Worm (Caenorhabditis elegans) whole organism, L4 larva: ENCODE data around the gene ceh-93.

Experiments
- F26F4.8 ChIP-seq: fragments of 200-800 bp; sonication (Bioruptor generic); conservative IDR thresholded peaks from 2 replicates; pipeline ENCODE4 v1.3.6; 2022; ENCODE audit warnings: missing genetic modification characterization, missing compliant biosample characterization
- R02D3.7 ChIP-seq: fragments of 150-350 bp; sonication (generic microtip); optimal IDR thresholded peaks from 3 replicates; lab custom pipeline; 2014; ENCODE audit warnings: missing biosample characterization, missing genetic modification characterization
- Y48G9A.11 ChIP-seq: fragments of 200-800 bp; sonication (Bioruptor generic); IDR thresholded peaks from 2 replicates; pipeline ENCODE4 v1.3.6; 2022; ENCODE audit warnings: missing genetic modification reagents, missing genetic modification characterization, missing compliant biosample characterization
- Y75B8A.6 ChIP-seq: fragments of 200-800 bp; sonication (Bioruptor generic); IDR thresholded peaks from 2 replicates; pipeline ENCODE4 v1.3.6; 2022; ENCODE audit warnings: missing genetic modification reagents, missing genetic modification characterization, missing compliant biosample characterization
- ZK546.5 ChIP-seq, 2 experiments: sonication (generic microtip); optimal IDR thresholded peaks; 2 replicates each; lab custom pipeline; 2017; ENCODE audit warnings: missing biosample characterization in 2 of 2, missing genetic modification characterization in 2 of 2
- aha-1 ChIP-seq: fragments of 150-350 bp; peaks from one replicate; lab custom pipeline; 2014; ENCODE audit warnings: missing biosample characterization, missing genetic modification characterization
- aly-2 ChIP-seq: sonication (generic microtip); optimal IDR thresholded peaks from 2 replicates; lab custom pipeline; 2018; ENCODE audit warnings: missing biosample characterization, missing genetic modification characterization
- attf-4 ChIP-seq: sonication (generic microtip); optimal IDR thresholded peaks from 3 replicates; lab custom pipeline; 2017; ENCODE audit warnings: missing biosample characterization, missing genetic modification characterization
- ceh-28 ChIP-seq: fragments of 150-350 bp; optimal IDR thresholded peaks from 2 replicates; lab custom pipeline; 2014; ENCODE audit warnings: missing biosample characterization, missing genetic modification reagents, missing genetic modification characterization
- ceh-82 ChIP-seq: sonication (generic microtip); optimal IDR thresholded peaks from 2 replicates; lab custom pipeline; 2017; ENCODE audit warnings: missing biosample characterization, missing genetic modification characterization
- ces-1 ChIP-seq: fragments of 150-350 bp; sonication (generic microtip); optimal IDR thresholded peaks from 4 replicates; lab custom pipeline; 2014; ENCODE audit warnings: missing biosample characterization, missing genetic modification reagents, missing genetic modification characterization
- cey-2 ChIP-seq: sonication (generic microtip); optimal IDR thresholded peaks from 3 replicates; lab custom pipeline; 2017; ENCODE audit warnings: missing genetic modification characterization, mild to moderate bottlenecking, missing compliant biosample characterization, antibody characterized with exemption, borderline replicate concordance; ENCODE audit not compliant: insufficient read depth
- dmd-6 ChIP-seq: fragments of 200-800 bp; sonication (Bioruptor generic); IDR thresholded peaks from 2 replicates; pipeline ENCODE4 v1.3.6; 2022; ENCODE audit warnings: missing genetic modification reagents, missing genetic modification characterization, missing compliant biosample characterization
- dmd-8 ChIP-seq: fragments of 200-800 bp; sonication (Bioruptor generic); IDR thresholded peaks from 2 replicates; pipeline ENCODE4 v1.3.6; 2022; ENCODE audit warnings: missing genetic modification characterization, missing compliant biosample characterization
- dpl-1 ChIP-seq: fragments of 150-350 bp; optimal IDR thresholded peaks from 2 replicates; lab custom pipeline; 2014; ENCODE audit warnings: missing biosample characterization, missing genetic modification reagents, missing genetic modification characterization
- fkh-10 ChIP-seq: fragments of 150-350 bp; optimal IDR thresholded peaks from 2 replicates; lab custom pipeline; 2014; ENCODE audit warnings: missing biosample characterization, missing genetic modification reagents, missing genetic modification characterization
- fos-1 ChIP-seq: fragments of 150-350 bp; optimal IDR thresholded peaks from 2 replicates; lab custom pipeline; 2014; ENCODE audit warnings: missing biosample characterization, missing genetic modification characterization
- hlh-30 ChIP-seq: sonication (generic microtip); optimal IDR thresholded peaks from 2 replicates; lab custom pipeline; 2017; ENCODE audit warnings: antibody characterized with exemption, mild to moderate bottlenecking, missing genetic modification characterization, missing compliant biosample characterization; ENCODE audit not compliant: insufficient read depth
- jun-1 ChIP-seq: fragments of 150-350 bp; optimal IDR thresholded peaks from 2 replicates; lab custom pipeline; 2014; ENCODE audit warnings: missing biosample characterization, missing genetic modification reagents, missing genetic modification characterization
- lim-7 ChIP-seq: fragments of 200-800 bp; sonication (Bioruptor generic); IDR thresholded peaks from 2 replicates; pipeline ENCODE4 v1.3.6; 2022; ENCODE audit warnings: missing genetic modification characterization, missing compliant biosample characterization
- lin-1 ChIP-seq: fragments of 200-800 bp; sonication (Bioruptor generic); IDR thresholded peaks from 2 replicates; pipeline ENCODE4 v1.3.6; 2022; ENCODE audit warnings: missing genetic modification reagents, missing genetic modification characterization, missing compliant biosample characterization
- lin-29 ChIP-seq: fragments of 200-800 bp; sonication (Bioruptor generic); IDR thresholded peaks from 2 replicates; pipeline ENCODE4 v1.3.6; 2022; ENCODE audit warnings: missing genetic modification reagents, missing genetic modification characterization, missing compliant biosample characterization
- lin-38 ChIP-seq: fragments of 200-800 bp; sonication (Bioruptor generic); IDR thresholded peaks from 2 replicates; pipeline ENCODE4 v1.3.6; 2022; ENCODE audit warnings: missing genetic modification reagents, missing genetic modification characterization, missing compliant biosample characterization
- lin-39 ChIP-seq: fragments of 150-350 bp; optimal IDR thresholded peaks from 2 replicates; lab custom pipeline; 2014; ENCODE audit warnings: missing biosample characterization, missing genetic modification reagents, missing genetic modification characterization
- lsy-2 ChIP-seq, 2 experiments: fragments of 150-350 bp in 1 of 2; sonication (generic microtip) in 1 of 2; optimal IDR thresholded peaks; 2 replicates each; lab custom pipeline; 2014 to 2017; ENCODE audit warnings: missing biosample characterization in 2 of 2, missing genetic modification characterization in 2 of 2
- madf-5 ChIP-seq, 2 experiments: fragments of 200-800 bp; sonication (Bioruptor generic); IDR thresholded peaks; 2 replicates each; pipeline ENCODE4 v1.3.6; 2022; ENCODE audit warnings: missing compliant biosample characterization in 2 of 2, missing genetic modification characterization in 2 of 2
- mdt-29 ChIP-seq: fragments of 200-800 bp; sonication (Bioruptor generic); IDR thresholded peaks from 2 replicates; pipeline ENCODE4 v1.3.6; 2022; ENCODE audit warnings: missing genetic modification reagents, missing genetic modification characterization, missing compliant biosample characterization
- mep-1 ChIP-seq: fragments of 150-350 bp; sonication (generic microtip); optimal IDR thresholded peaks from 3 replicates; lab custom pipeline; 2014; ENCODE audit warnings: missing biosample characterization, missing genetic modification characterization
- mes-2 ChIP-seq: sonication (generic microtip); optimal IDR thresholded peaks from 2 replicates; lab custom pipeline; 2016; ENCODE audit warnings: missing genotype, mild to moderate bottlenecking, missing genetic modification characterization, missing compliant biosample characterization; ENCODE audit not compliant: poor library complexity, severe bottlenecking
- mxl-3 ChIP-seq: fragments of 200-800 bp; sonication (Bioruptor generic); optimal IDR thresholded peaks from 2 replicates; lab custom pipeline; 2018; ENCODE audit warnings: mild to moderate bottlenecking, missing genetic modification characterization, missing compliant biosample characterization
- nhr-10 ChIP-seq: fragments of 150-350 bp; optimal IDR thresholded peaks from 2 replicates; lab custom pipeline; 2014; ENCODE audit warnings: missing biosample characterization, missing genetic modification characterization
- nhr-11 ChIP-seq: fragments of 150-350 bp; optimal IDR thresholded peaks from 2 replicates; lab custom pipeline; 2014; ENCODE audit warnings: missing biosample characterization, missing genetic modification characterization
- nhr-111 ChIP-seq: fragments of 200-800 bp; sonication (Bioruptor generic); optimal IDR thresholded peaks from 2 replicates; lab custom pipeline; 2018; ENCODE audit warnings: mild to moderate bottlenecking, missing genetic modification characterization, missing compliant biosample characterization
- nhr-25 ChIP-seq: sonication (generic microtip); optimal IDR thresholded peaks from 2 replicates; lab custom pipeline; 2017; ENCODE audit warnings: missing genetic modification characterization, mild to moderate bottlenecking, missing compliant biosample characterization, antibody characterized with exemption, moderate library complexity, borderline replicate concordance; ENCODE audit not compliant: insufficient read depth
- nhr-41 ChIP-seq: fragments of 200-800 bp; sonication (Bioruptor generic); IDR thresholded peaks from 2 replicates; pipeline ENCODE4 v1.3.6; 2022; ENCODE audit warnings: missing genetic modification reagents, missing genetic modification characterization, missing compliant biosample characterization
- nhr-42 ChIP-seq: fragments of 200-800 bp; sonication (Bioruptor generic); IDR thresholded peaks from 2 replicates; pipeline ENCODE4 v1.3.6; 2022; ENCODE audit warnings: missing genetic modification characterization, missing compliant biosample characterization
- nhr-48 ChIP-seq: sonication (generic microtip); optimal IDR thresholded peaks from 2 replicates; lab custom pipeline; 2016; ENCODE audit warnings: mild to moderate bottlenecking, missing genetic modification characterization, missing compliant biosample characterization
- nhr-6 ChIP-seq: fragments of 150-350 bp; optimal IDR thresholded peaks from 2 replicates; lab custom pipeline; 2014; ENCODE audit warnings: missing biosample characterization, missing genetic modification characterization
- rbr-2 ChIP-seq: sonication (generic microtip); optimal IDR thresholded peaks from 2 replicates; lab custom pipeline; 2016; ENCODE audit warnings: missing genotype, missing genetic modification characterization, missing compliant biosample characterization
- sdz-12 ChIP-seq: fragments of 200-800 bp; sonication (Bioruptor generic); optimal IDR thresholded peaks from 2 replicates; lab custom pipeline; 2018; ENCODE audit warnings: mild to moderate bottlenecking, missing genetic modification characterization, missing compliant biosample characterization
- snpc-1.2 ChIP-seq: fragments of 200-800 bp; sonication (Bioruptor generic); IDR thresholded peaks from 2 replicates; pipeline ENCODE4 v1.3.6; 2022; ENCODE audit warnings: missing genetic modification reagents, missing genetic modification characterization, missing compliant biosample characterization
- snpc-4 ChIP-seq: fragments of 150-350 bp; optimal IDR thresholded peaks from 2 replicates; lab custom pipeline; 2014; ENCODE audit warnings: missing biosample characterization, missing genetic modification characterization
- spr-1 ChIP-seq: sonication (generic microtip); optimal IDR thresholded peaks from 2 replicates; lab custom pipeline; 2016; ENCODE audit warnings: mild to moderate bottlenecking, missing genetic modification characterization, missing compliant biosample characterization
- tag-97 ChIP-seq: fragments of 200-800 bp; sonication (Bioruptor generic); IDR thresholded peaks from 2 replicates; pipeline ENCODE4 v1.3.6; 2022; ENCODE audit warnings: missing genetic modification characterization, missing compliant biosample characterization
- unc-130 ChIP-seq: sonication (generic microtip); optimal IDR thresholded peaks from 2 replicates; lab custom pipeline; 2016; ENCODE audit warnings: missing genetic modification reagents, missing genetic modification characterization, missing compliant biosample characterization
- unc-39 ChIP-seq: sonication (generic microtip); optimal IDR thresholded peaks from 2 replicates; lab custom pipeline; 2017; ENCODE audit warnings: missing biosample characterization, missing genetic modification characterization
- unc-62 ChIP-seq, 3 experiments: fragments of 150-350 bp in 1 of 3; sonication (generic microtip); optimal IDR thresholded peaks in 2 of 3; peaks in 1 of 3; 1 replicate in 1 of 3; 2 replicates in 2 of 3; lab custom pipeline; 2014 to 2017; ENCODE audit warnings: missing biosample characterization in 3 of 3, missing genetic modification characterization in 3 of 3, missing genetic modification reagents in 3 of 3, missing genotype in 1 of 3
- zfp-2 ChIP-seq: sonication (generic microtip); optimal IDR thresholded peaks from 2 replicates; lab custom pipeline; 2016; ENCODE audit warnings: mild to moderate bottlenecking, missing genetic modification characterization, missing compliant biosample characterization
- zip-11 ChIP-seq: fragments of 200-800 bp; sonication (Bioruptor generic); IDR thresholded peaks from 2 replicates; pipeline ENCODE4 v1.3.6; 2022; ENCODE audit warnings: missing genetic modification characterization, missing compliant biosample characterization
- zip-2 ChIP-seq: fragments of 150-350 bp; optimal IDR thresholded peaks from 2 replicates; lab custom pipeline; 2014; ENCODE audit warnings: missing biosample characterization, missing genetic modification characterization
- ztf-7 ChIP-seq: fragments of 150-350 bp; optimal IDR thresholded peaks from 2 replicates; lab custom pipeline; 2014; ENCODE audit warnings: missing biosample characterization, missing genetic modification characterization

Gene ceh-93

DNA sequence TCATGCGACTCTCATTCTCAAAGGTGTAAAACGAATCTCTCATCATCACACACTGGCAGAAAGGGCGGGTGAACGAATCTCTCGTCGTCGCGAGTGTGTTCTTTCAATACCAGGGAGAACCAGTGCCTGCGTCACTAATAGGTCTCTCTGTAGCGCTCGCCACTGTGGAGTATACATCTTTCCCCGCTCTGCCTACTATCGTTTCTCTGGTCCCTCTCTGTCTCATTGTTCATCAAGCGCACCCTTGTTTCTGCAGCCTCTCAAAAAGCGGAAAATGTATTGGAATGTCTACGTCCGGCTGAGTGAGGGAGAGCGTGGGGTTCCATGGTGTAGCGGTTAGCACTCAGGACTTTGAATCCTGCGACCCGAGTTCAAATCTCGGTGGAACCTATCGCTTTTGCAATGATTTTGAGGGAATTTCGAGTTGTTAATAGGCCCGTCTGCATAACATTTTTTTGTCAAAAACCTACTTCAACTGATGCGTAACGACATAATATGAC, 21.5 kb upstream of the ceh-93 start (continued):
- TF ChIP-seq R02D3.7 (tag; lab: Kevin White, UChicago) (no peak), lim-7 (peak; percentile 87), lin-39 (no peak), fkh-10 (GFP tag; lab: Kevin White, UChicago) (peak; percentile 72), nhr-111 (GFP tag; lab: Kevin White, UChicago) (peak; percentile 44), dmd-8 (GFP tag; lab: Robert Waterston, UW) (peak; percentile 88), mep-1 (peak; percentile 97), lsy-2 (tag; optimal IDR thresholded peaks at IDR 0.05; lab: Kevin White, UChicago) (peak; percentile 86 to 88), nhr-42 (peak; percentile 87), ZK546.5 (tag; optimal IDR thresholded peaks at IDR 0.05; lab: Kevin White, UChicago) (peak in 1 of 2 experiments; percentile 26), zip-2 (tag; lab: Kevin White, UChicago) (peak; percentile 82), mes-2 (peak; percentile 83), aly-2 (tag; lab: Kevin White, UChicago) (no peak), rbr-2 (tag; lab: Kevin White, UChicago) (peak; percentile 97), mxl-3 (peak; percentile 79), cey-2 (no peak), tag-97 (GFP tag; lab: Robert Waterston, UW) (no peak), ceh-82 (tag; lab: Kevin White, UChicago) (no peak), nhr-25 (peak; percentile 75), nhr-48 (peak; percentile 88), nhr-11 (tag; lab: Kevin White, UChicago) (peak; percentile 81), nhr-6 (tag; lab: Kevin White, UChicago) (peak; percentile 88), nhr-41 (no peak), unc-62 (GFP tag; optimal IDR thresholded peaks at IDR 0.05 in 1 of 2; lab: Kevin White, UChicago) (peak in 1 of 2 experiments; percentile 90), unc-62 (tag; optimal IDR thresholded peaks at IDR 0.05; lab: Kevin White, UChicago) (no peak), ceh-28 (tag; lab: Kevin White, UChicago) (peak; percentile 66), lin-1 (GFP tag; lab: Robert Waterston, UW) (peak; percentile 65), snpc-4 (tag; lab: Kevin White, UChicago) (no peak), ztf-7 (peak; percentile 70), dpl-1 (GFP tag; lab: Kevin White, UChicago) (peak; percentile 60), unc-39 (tag; lab: Kevin White, UChicago) (no peak), nhr-10 (tag; lab: Kevin White, UChicago) (peak; percentile 68), zip-11 (no peak), dmd-6 (peak; percentile 77), lin-29 (GFP tag; lab: Robert Waterston, UW) (peak; percentile 70), lin-38 (GFP tag; lab: Robert Waterston, UW) (peak; percentile 76), sdz-12 (GFP tag; lab: Kevin White, UChicago) (no peak), attf-4 (no peak), F26F4.8 (GFP tag; lab: Robert Waterston, UW) (peak; percentile 63; the same call in 1 of the 2 replicates), hlh-30 (tag; lab: Kevin White, UChicago) (peak; percentile 83), Y48G9A.11 (GFP tag; lab: Robert Waterston, UW) (peak; percentile 74), jun-1 (tag; lab: Kevin White, UChicago) (peak; percentile 91), Y75B8A.6 (GFP tag; lab: Robert Waterston, UW) (no peak), ces-1 (no peak), spr-1 (peak; percentile 93), zfp-2 (tag; lab: Kevin White, UChicago) (peak; percentile 59), snpc-1.2 (GFP tag; lab: Robert Waterston, UW) (0 out of 2 replicates have a peak, but pooled peaks have one; percentile 70), aha-1 (peak; percentile 97), mdt-29 (GFP tag; lab: Robert Waterston, UW) (peak; percentile 72; the same call in 1 of the 2 replicates), fos-1 (tag; lab: Kevin White, UChicago) (peak; percentile 67), madf-5 (GFP tag; IDR thresholded peaks at IDR 0.05; lab: Robert Waterston, UW) (peak; percentile 40 to 78; a peak in 1 of 4 replicates), unc-130 (peak; percentile 48)
